Fruit fly (Drosophila melanogaster): ENCODE measurements around the gene CG12773.
A peak's percentile ranks its signal among the peaks of the same experiment; 100 is the strongest.

The CG12773 gene

DNA sequence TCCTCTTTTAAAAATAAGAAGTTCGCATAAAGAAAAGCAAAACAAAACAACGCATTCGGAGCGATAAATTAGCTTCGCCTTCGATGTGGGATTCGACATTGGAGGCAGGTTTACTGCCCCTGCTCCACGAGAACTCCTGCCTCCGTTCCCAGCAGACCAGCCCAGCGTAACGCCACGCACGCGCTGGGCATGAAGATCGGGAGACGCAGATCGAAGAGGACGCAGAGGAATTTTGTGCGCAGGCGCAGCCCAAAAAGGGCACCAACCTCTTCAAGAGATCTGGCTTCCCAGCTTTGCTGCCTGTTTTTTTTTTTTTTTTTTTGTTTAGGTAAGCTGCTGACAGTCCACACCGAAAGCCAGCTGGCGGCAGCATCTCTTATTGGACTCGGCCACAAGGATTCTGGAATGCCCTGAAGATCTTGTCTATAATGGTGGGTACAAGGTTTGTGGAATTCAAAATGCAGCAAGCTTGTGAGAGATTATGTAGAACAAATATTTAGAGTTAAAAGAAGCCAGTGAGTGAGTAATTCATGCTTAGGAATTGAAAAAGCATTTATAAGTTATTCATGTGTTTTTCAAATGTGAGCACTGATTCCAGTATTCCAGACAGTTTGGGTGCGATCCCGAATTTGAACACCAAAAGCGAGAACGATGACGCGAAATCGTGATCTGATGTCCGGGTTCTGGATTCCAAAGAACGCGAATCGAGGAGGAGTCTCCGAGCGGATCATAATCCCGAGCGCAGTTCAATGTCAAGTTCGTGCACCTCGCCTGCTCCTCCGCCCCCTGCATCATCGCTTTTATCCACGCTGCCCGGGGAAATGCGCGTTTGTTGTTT is 33.4 kb downstream of the CG12773 start (continued):
- TF ChIP-seq CG3919 (GFP tag; optimal IDR thresholded peaks at IDR 0.05) (peak; percentile 14), CG16779 (tag; optimal IDR thresholded peaks at IDR 0.05) (no peak), cyc (GFP tag; optimal IDR thresholded peaks at IDR 0.05) (peak; percentile 65), ss (GFP tag; optimal IDR thresholded peaks at IDR 0.05) (peak in 1 of 2 experiments; percentile 1), fkh (GFP tag; optimal IDR thresholded peaks at IDR 0.05) (no peak), Sox102F (GFP tag; optimal IDR thresholded peaks at IDR 0.05) (peak; percentile 61), dac (GFP tag; optimal IDR thresholded peaks at IDR 0.05) (no peak), CG6792 (GFP tag; optimal IDR thresholded peaks at IDR 0.05) (peak; percentile 35), Met (GFP tag; optimal IDR thresholded peaks at IDR 0.05) (peak; percentile 70), Eip78C (GFP tag) (peak; percentile 70)

DNA sequence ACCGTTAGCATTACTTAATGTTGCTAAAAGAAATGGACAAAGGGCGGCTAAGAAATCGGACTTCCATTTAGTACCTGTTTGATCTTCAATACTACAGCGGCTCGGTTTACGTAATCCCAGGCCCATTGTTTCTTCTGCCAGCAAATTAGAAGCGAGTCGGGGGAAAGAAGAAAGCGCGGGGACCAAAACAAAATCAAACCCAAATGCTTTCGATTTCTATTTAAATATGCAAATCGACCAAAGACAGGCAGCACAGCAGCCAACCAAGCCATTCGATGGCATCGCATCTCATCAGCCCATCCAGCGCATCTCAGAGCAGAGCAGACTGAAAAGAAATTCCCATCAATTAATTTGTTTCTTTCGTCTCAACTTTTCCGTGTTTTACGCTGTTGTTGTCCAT is 41.3 kb downstream of the CG12773 start:
- no peak for TF ChIP-seq Sox15 (GFP tag; optimal IDR thresholded peaks at IDR 0.05)
- TF ChIP-seq lz (GFP tag; optimal IDR thresholded peaks at IDR 0.05) = no peak
- no peak for TF ChIP-seq CG8119 (GFP tag; IDR thresholded peaks at IDR 0.05)
- no peak for TF ChIP-seq topi (GFP tag; optimal IDR thresholded peaks at IDR 0.05)
- TF ChIP-seq CG11294 (GFP tag; IDR thresholded peaks at IDR 0.05) = no peak
- no peak for TF ChIP-seq CG11762 (GFP tag; optimal IDR thresholded peaks at IDR 0.05; ENCODE audit: insufficient read depth)
- TF ChIP-seq vri (GFP tag; optimal IDR thresholded peaks at IDR 0.05) = no peak
- TF ChIP-seq fd59A (GFP tag; optimal IDR thresholded peaks at IDR 0.05) = no peak
- no peak for TF ChIP-seq CG4318 (GFP tag; optimal IDR thresholded peaks at IDR 0.05)
- TF ChIP-seq CG11902 (GFP tag; optimal IDR thresholded peaks at IDR 0.05) = no peak
- TF ChIP-seq acj6 (GFP tag; optimal IDR thresholded peaks at IDR 0.05) = no peak
- no peak for TF ChIP-seq CG6276 (GFP tag; optimal IDR thresholded peaks at IDR 0.05)
- no peak for TF ChIP-seq pdm3 (GFP tag; optimal IDR thresholded peaks at IDR 0.05)
- no peak for TF ChIP-seq fd85E (GFP tag; optimal IDR thresholded peaks at IDR 0.05)

DNA sequence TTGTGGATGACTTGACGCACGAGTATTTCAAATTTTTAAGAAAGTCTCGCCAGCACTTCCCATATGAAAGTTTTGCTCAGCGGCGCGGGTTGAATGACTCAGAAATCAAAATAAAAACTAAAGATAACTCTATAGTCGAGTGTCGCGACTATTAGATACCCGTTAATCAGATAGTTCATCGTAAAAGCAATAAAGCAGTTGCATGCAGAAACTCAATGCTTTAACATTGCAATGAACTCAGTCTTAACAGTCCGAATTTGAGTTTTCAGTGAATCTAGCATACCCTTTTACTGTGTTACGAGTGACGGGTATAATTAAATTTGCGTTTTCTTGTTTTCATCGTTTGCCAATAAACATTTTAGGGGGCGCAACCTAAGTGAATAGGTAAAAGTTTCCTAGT is 42.6 kb downstream of the CG12773 start:
- TF ChIP-seq eg (GFP tag; IDR thresholded peaks at IDR 0.05) (no peak), CG32006 (GFP tag; optimal IDR thresholded peaks at IDR 0.05) (no peak), cyc (GFP tag; optimal IDR thresholded peaks at IDR 0.05) (no peak), CG6276 (GFP tag; optimal IDR thresholded peaks at IDR 0.05) (no peak), Eip93F (GFP tag; optimal IDR thresholded peaks at IDR 0.05) (no peak), CG31627 (GFP tag; optimal IDR thresholded peaks at IDR 0.05) (no peak), Sox14 (GFP tag; optimal IDR thresholded peaks at IDR 0.05) (no peak), Sox15 (GFP tag; optimal IDR thresholded peaks at IDR 0.05) (no peak), CG11762 (GFP tag; optimal IDR thresholded peaks at IDR 0.05; ENCODE audit: insufficient read depth) (no peak), spab (GFP tag; optimal IDR thresholded peaks at IDR 0.05) (no peak), CG8119 (GFP tag; IDR thresholded peaks at IDR 0.05) (no peak), CG10631 (GFP tag; optimal IDR thresholded peaks at IDR 0.05) (no peak), CG8319 (GFP tag; optimal IDR thresholded peaks at IDR 0.05) (no peak), Eip78C (GFP tag) (no peak), topi (GFP tag; optimal IDR thresholded peaks at IDR 0.05) (no peak), CG10669 (GFP tag; optimal IDR thresholded peaks at IDR 0.05) (no peak), acj6 (GFP tag; optimal IDR thresholded peaks at IDR 0.05) (no peak), CG6854 (GFP tag; optimal IDR thresholded peaks at IDR 0.05) (no peak), esn (GFP tag; optimal IDR thresholded peaks at IDR 0.05) (no peak)

DNA sequence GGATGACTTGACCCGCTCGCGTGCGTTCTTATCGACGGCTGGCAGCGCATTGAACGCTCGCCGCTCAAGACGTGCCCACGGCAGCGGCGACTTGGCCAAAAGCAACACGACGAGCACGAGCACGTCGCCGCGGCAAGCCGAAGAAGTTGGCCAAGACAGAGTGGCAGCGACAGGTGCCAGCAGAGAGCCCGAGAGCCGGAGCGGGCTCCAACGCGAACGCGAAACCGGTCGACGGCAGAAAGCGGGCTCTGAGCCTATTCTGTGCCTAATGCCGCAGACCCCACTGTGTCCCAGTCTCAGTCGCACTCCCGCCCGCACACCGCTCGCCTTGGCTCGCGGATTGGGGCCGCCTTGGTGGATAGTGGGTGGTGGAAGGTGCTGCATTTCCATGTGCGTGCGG is 45.3 kb downstream of the CG12773 start:
- peak; percentile 49 for TF ChIP-seq CG6854 (GFP tag; optimal IDR thresholded peaks at IDR 0.05)
- peak; percentile 25; the same call in 1 of the 3 replicates for TF ChIP-seq eg (GFP tag; IDR thresholded peaks at IDR 0.05)
- peak; percentile 20; the same call in 1 of the 2 replicates for TF ChIP-seq CG15336 (GFP tag; IDR thresholded peaks at IDR 0.05)
- TF ChIP-seq fd85E (GFP tag; optimal IDR thresholded peaks at IDR 0.05) = no peak
- TF ChIP-seq lz (GFP tag; optimal IDR thresholded peaks at IDR 0.05) = no peak
- TF ChIP-seq ss (GFP tag; optimal IDR thresholded peaks at IDR 0.05) = peak in 1 of 2 experiments; percentile 30
- no peak for TF ChIP-seq CG6792 (GFP tag; optimal IDR thresholded peaks at IDR 0.05)
- TF ChIP-seq CG7368 (GFP tag; optimal IDR thresholded peaks at IDR 0.05) = no peak

Measured in whole organism, prepupa.